Worm (Caenorhabditis elegans) whole organism, mixed stage, embryonic: ENCODE data around the gene Y53C12B.1.

Source experiments
- bed-3 ChIP-seq: fragments of 200-800 bp; sonication (Bioruptor generic); optimal IDR thresholded peaks from 3 replicates; lab custom pipeline; 2018; ENCODE audit warnings: mild to moderate bottlenecking, missing genetic modification characterization, moderate library complexity, missing compliant biosample characterization
- ceh-43 ChIP-seq: fragments of 200-800 bp; sonication (Bioruptor generic); optimal IDR thresholded peaks from 2 replicates; lab custom pipeline; 2018; ENCODE audit warnings: mild to moderate bottlenecking, missing genetic modification characterization, moderate library complexity, missing compliant biosample characterization
- elt-3 ChIP-seq: fragments of 150-350 bp; optimal IDR thresholded peaks from 2 replicates; lab custom pipeline; 2014; ENCODE audit warnings: missing biosample characterization, missing genetic modification characterization
- lin-32 ChIP-seq: fragments of 200-800 bp; sonication (Bioruptor generic); optimal IDR thresholded peaks from 2 replicates; lab custom pipeline; 2018; ENCODE audit warnings: mild to moderate bottlenecking, missing genetic modification characterization, missing compliant biosample characterization
- nhr-12 ChIP-seq: fragments of 150-350 bp; optimal IDR thresholded peaks from 2 replicates; lab custom pipeline; 2014; ENCODE audit warnings: missing biosample characterization, missing genetic modification characterization
- nhr-237 ChIP-seq: fragments of 150-350 bp; optimal IDR thresholded peaks from 2 replicates; lab custom pipeline; 2014; ENCODE audit warnings: missing biosample characterization, missing genetic modification characterization
- pha-4 ChIP-seq: fragments of 150-350 bp; optimal IDR thresholded peaks from 2 replicates; lab custom pipeline; 2018; ENCODE audit warnings: missing biosample characterization, missing genetic modification reagents, missing genetic modification characterization
- sem-2 ChIP-seq: fragments of 200-800 bp; sonication (Bioruptor generic); optimal IDR thresholded peaks from 2 replicates; lab custom pipeline; 2018; ENCODE audit warnings: mild to moderate bottlenecking, missing genetic modification characterization, missing compliant biosample characterization
- snpc-4 ChIP-seq: fragments of 150-350 bp; optimal IDR thresholded peaks from 2 replicates; lab custom pipeline; 2014; ENCODE audit warnings: missing biosample characterization, missing genetic modification characterization
- unc-62 ChIP-seq: fragments of 150-350 bp; optimal IDR thresholded peaks from 2 replicates; lab custom pipeline; 2014; ENCODE audit warnings: missing biosample characterization, missing genetic modification reagents, missing genetic modification characterization

DNA sequence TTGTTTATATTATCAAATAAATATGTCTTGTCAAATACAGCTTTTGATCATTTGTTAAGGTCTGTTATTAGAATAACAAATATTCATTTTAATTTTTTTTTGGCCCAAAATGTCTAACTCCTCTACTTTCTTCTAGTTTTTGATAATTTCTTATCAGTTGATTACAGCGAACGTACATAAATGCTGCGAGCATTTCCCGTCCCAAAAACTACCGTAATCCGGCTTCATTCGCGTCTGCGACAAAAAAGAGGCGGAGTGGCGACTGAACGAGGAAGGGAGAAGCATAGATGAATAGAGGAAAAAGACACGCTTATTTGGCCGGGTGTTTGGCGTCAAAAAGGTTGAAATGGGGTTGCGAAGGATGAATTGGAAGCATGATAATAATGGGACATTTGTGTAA is 5.3 kb downstream of the Y53C12B.1 start:
- no peak for TF ChIP-seq nhr-237 (tag; lab: Kevin White, UChicago)
- TF ChIP-seq unc-62 (GFP tag; lab: Kevin White, UChicago): no peak
- no peak for TF ChIP-seq snpc-4 (tag; lab: Kevin White, UChicago)
- TF ChIP-seq ceh-43 (GFP tag; lab: Kevin White, UChicago): no peak
- no peak for TF ChIP-seq pha-4
- TF ChIP-seq elt-3: no peak
- TF ChIP-seq lin-32: no peak
- TF ChIP-seq nhr-12 (tag; lab: Kevin White, UChicago): no peak
- no peak for TF ChIP-seq bed-3 (GFP tag; lab: Kevin White, UChicago)
- no peak for TF ChIP-seq sem-2 (GFP tag; lab: Kevin White, UChicago)
